Fruit fly (Drosophila melanogaster) whole organism, embryonic: ENCODE data around the gene Twdlalpha.

ENCODE experiments used
- Blimp-1 ChIP-seq: fragments of 200-800 bp; sonication (Bioruptor generic); optimal IDR thresholded peaks from 3 replicates; lab custom pipeline; 2018; ENCODE audit warnings: missing biosample characterization, missing genetic modification characterization, mild to moderate bottlenecking, moderate library complexity, missing genetic modification reagents
- CG10462 ChIP-seq: fragments of 200-800 bp; sonication (Bioruptor generic); optimal IDR thresholded peaks from 2 replicates; lab custom pipeline; 2016; ENCODE audit warnings: missing biosample characterization, missing genetic modification characterization
- CG11085 ChIP-seq: fragments of 200-800 bp; sonication (Bioruptor generic); IDR thresholded peaks from 2 replicates; pipeline ENCODE4 v1.3.6; 2022; ENCODE audit warnings: missing biosample characterization, missing genetic modification characterization
- CG11560 ChIP-seq: fragments of 200-800 bp; sonication (Bioruptor generic); IDR thresholded peaks from 3 replicates; pipeline ENCODE4 v1.3.6; 2022; ENCODE audit warnings: missing biosample characterization, missing genetic modification characterization
- CG12236 ChIP-seq: fragments of 200-800 bp; sonication (Bioruptor generic); optimal IDR thresholded peaks from 2 replicates; lab custom pipeline; 2016; ENCODE audit warnings: missing biosample characterization, missing genetic modification characterization
- CG12299 ChIP-seq: fragments of 200-800 bp; sonication (Bioruptor generic); optimal IDR thresholded peaks from 2 replicates; lab custom pipeline; 2018; ENCODE audit warnings: missing biosample characterization, mild to moderate bottlenecking, missing genetic modification characterization
- CG13123 ChIP-seq: fragments of 200-800 bp; sonication (Bioruptor generic); optimal IDR thresholded peaks from 2 replicates; lab custom pipeline; 2016; ENCODE audit warnings: missing biosample characterization, missing genetic modification characterization
- CG13296 ChIP-seq: fragments of 200-800 bp; sonication (Bioruptor generic); optimal IDR thresholded peaks from 3 replicates; lab custom pipeline; 2018; ENCODE audit warnings: missing biosample characterization, mild to moderate bottlenecking, missing genetic modification characterization
- CG14667 ChIP-seq: fragments of 200-800 bp; sonication (Bioruptor generic); IDR thresholded peaks from 2 replicates; pipeline ENCODE4 v1.3.6; 2022; ENCODE audit warnings: missing biosample characterization, missing genetic modification characterization
- CG15601 ChIP-seq: fragments of 200-800 bp; sonication (Bioruptor generic); optimal IDR thresholded peaks from 3 replicates; lab custom pipeline; 2019; ENCODE audit warnings: missing biosample characterization, mild to moderate bottlenecking, missing genetic modification characterization, moderate library complexity
- CG17829 ChIP-seq: fragments of 200-800 bp; optimal IDR thresholded peaks from 2 replicates; lab custom pipeline; 2019; ENCODE audit warnings: missing biosample characterization, mild to moderate bottlenecking, missing genetic modification characterization, moderate library complexity
- CG1832 ChIP-seq: fragments of 200-800 bp; sonication (Bioruptor generic); optimal IDR thresholded peaks from 2 replicates; lab custom pipeline; 2017; ENCODE audit warnings: missing biosample characterization, mild to moderate bottlenecking, missing genetic modification characterization, inconsistent platforms
- CG2129 ChIP-seq: fragments of 200-800 bp; sonication (Bioruptor generic); IDR thresholded peaks from 2 replicates; pipeline ENCODE4 v1.3.6; 2022; ENCODE audit warnings: missing biosample characterization, missing genetic modification characterization; ENCODE audit not compliant: partially characterized antibody
- CG30403 ChIP-seq: fragments of 200-800 bp; sonication (Bioruptor generic); optimal IDR thresholded peaks from 3 replicates; lab custom pipeline; 2016; ENCODE audit warnings: missing biosample characterization, missing genetic modification characterization
- CG32767 ChIP-seq: fragments of 200-800 bp; sonication (Bioruptor generic); IDR thresholded peaks from 2 replicates; pipeline ENCODE4 v1.3.6; 2022; ENCODE audit warnings: missing biosample characterization, missing genetic modification characterization
- CG3847 ChIP-seq: fragments of 200-800 bp; sonication (Bioruptor generic); IDR thresholded peaks from 2 replicates; pipeline ENCODE4 v1.3.6; 2022; ENCODE audit warnings: missing biosample characterization, missing genetic modification characterization
- CG5180 ChIP-seq: fragments of 200-800 bp; sonication (Bioruptor generic); optimal IDR thresholded peaks from 3 replicates; lab custom pipeline; 2017; ENCODE audit warnings: missing biosample characterization, missing genetic modification characterization, mild to moderate bottlenecking, moderate library complexity, missing genetic modification reagents
- CG7556 ChIP-seq: fragments of 200-800 bp; sonication (Bioruptor generic); optimal IDR thresholded peaks from 2 replicates; lab custom pipeline; 2017; ENCODE audit warnings: missing biosample characterization, mild to moderate bottlenecking, missing genetic modification characterization
- CG7928 ChIP-seq: fragments of 200-800 bp; sonication (Bioruptor generic); optimal IDR thresholded peaks from 2 replicates; lab custom pipeline; 2017; ENCODE audit warnings: missing biosample characterization, mild to moderate bottlenecking, missing genetic modification characterization
- CG8290 ChIP-seq, 3 experiments: fragments of 200-800 bp; sonication (Bioruptor generic); optimal IDR thresholded peaks; 2 replicates each; lab custom pipeline; 2016 to 2019; ENCODE audit warnings: missing biosample characterization in 3 of 3, missing genetic modification characterization in 3 of 3, mild to moderate bottlenecking in 2 of 3, moderate library complexity in 1 of 3
- CG8359 ChIP-seq: fragments of 200-800 bp; sonication (Bioruptor generic); optimal IDR thresholded peaks from 2 replicates; lab custom pipeline; 2017; ENCODE audit warnings: missing biosample characterization, mild to moderate bottlenecking, missing genetic modification characterization, borderline replicate concordance
- CG9797 ChIP-seq: fragments of 200-800 bp; sonication (Bioruptor generic); optimal IDR thresholded peaks from 3 replicates; lab custom pipeline; 2018; ENCODE audit warnings: missing biosample characterization, mild to moderate bottlenecking, missing genetic modification characterization
- CrebB ChIP-seq: fragments of 200-800 bp; sonication (Bioruptor generic); optimal IDR thresholded peaks from 3 replicates; lab custom pipeline; 2018; ENCODE audit warnings: missing biosample characterization, mild to moderate bottlenecking, missing genetic modification characterization
- H2.0 ChIP-seq: fragments of 200-800 bp; sonication (Bioruptor generic); IDR thresholded peaks from 2 replicates; pipeline ENCODE4 v1.3.6; 2022; ENCODE audit warnings: missing biosample characterization, missing genetic modification characterization
- HLH54F ChIP-seq: fragments of 200-800 bp; sonication (Bioruptor generic); optimal IDR thresholded peaks from 3 replicates; lab custom pipeline; 2016; ENCODE audit warnings: missing biosample characterization, missing genetic modification characterization
- HLHmδ ChIP-seq: fragments of 200-800 bp; sonication (Bioruptor generic); optimal IDR thresholded peaks from 2 replicates; lab custom pipeline; 2018; ENCODE audit warnings: missing biosample characterization, mild to moderate bottlenecking, missing genetic modification characterization, moderate library complexity
- Hmx ChIP-seq: fragments of 200-800 bp; sonication (Bioruptor generic); optimal IDR thresholded peaks from 2 replicates; lab custom pipeline; 2016; ENCODE audit warnings: missing biosample characterization, missing genetic modification characterization
- Med ChIP-seq: fragments of 200-800 bp; sonication (Bioruptor generic); peaks from one replicate; lab custom pipeline; 2016; ENCODE audit warnings: missing biosample characterization, missing genetic modification characterization, mild to moderate bottlenecking, inconsistent platforms, moderate library complexity
- PHDP ChIP-seq: fragments of 200-800 bp; sonication (Bioruptor generic); optimal IDR thresholded peaks from 3 replicates; lab custom pipeline; 2018; ENCODE audit warnings: missing biosample characterization, mild to moderate bottlenecking, missing genetic modification characterization, moderate library complexity
- Six4 ChIP-seq: fragments of 200-800 bp; sonication (Bioruptor generic); optimal IDR thresholded peaks from 2 replicates; lab custom pipeline; 2016; ENCODE audit warnings: missing biosample characterization, missing genetic modification characterization
- Ssrp ChIP-seq: fragments of 200-800 bp; sonication (Bioruptor generic); optimal IDR thresholded peaks from 2 replicates; lab custom pipeline; 2018; ENCODE audit warnings: missing biosample characterization, mild to moderate bottlenecking, missing genetic modification characterization, moderate library complexity
- chn ChIP-seq: fragments of 200-800 bp; sonication (Bioruptor generic); optimal IDR thresholded peaks from 2 replicates; lab custom pipeline; 2016; ENCODE audit warnings: missing biosample characterization, missing genetic modification characterization
- corto ChIP-seq: fragments of 200-800 bp; sonication (Bioruptor generic); optimal IDR thresholded peaks from 2 replicates; lab custom pipeline; 2016; ENCODE audit warnings: missing biosample characterization, mild to moderate bottlenecking, missing genetic modification characterization, moderate library complexity
- ewg ChIP-seq: fragments of 200-800 bp; sonication (Bioruptor generic); optimal IDR thresholded peaks from 3 replicates; lab custom pipeline; 2017; ENCODE audit warnings: mild to moderate bottlenecking, missing biosample characterization, missing genetic modification reagents, missing genetic modification characterization
- ftz-f1 ChIP-seq: fragments of 200-800 bp; sonication (Bioruptor generic); optimal IDR thresholded peaks from 2 replicates; lab custom pipeline; 2016; ENCODE audit warnings: missing biosample characterization, missing genetic modification characterization
- grn ChIP-seq: fragments of 200-800 bp; sonication (Bioruptor generic); optimal IDR thresholded peaks from 3 replicates; lab custom pipeline; 2017; ENCODE audit warnings: missing biosample characterization, missing genetic modification characterization
- ham ChIP-seq: fragments of 200-800 bp; sonication (Bioruptor generic); IDR thresholded peaks from 2 replicates; pipeline ENCODE4 v1.3.6; 2022; ENCODE audit warnings: missing biosample characterization, missing genetic modification characterization
- jumu ChIP-seq: fragments of 200-800 bp; sonication (Bioruptor generic); optimal IDR thresholded peaks from 3 replicates; lab custom pipeline; 2016; ENCODE audit warnings: missing biosample characterization, missing genetic modification characterization
- lbe ChIP-seq: fragments of 200-800 bp; sonication (Bioruptor generic); optimal IDR thresholded peaks from 2 replicates; lab custom pipeline; 2016; ENCODE audit warnings: missing biosample characterization, mild to moderate bottlenecking, missing genetic modification characterization
- pho ChIP-seq: fragments of 200-800 bp; sonication (Bioruptor generic); optimal IDR thresholded peaks from 2 replicates; lab custom pipeline; 2016; ENCODE audit warnings: missing biosample characterization, missing genetic modification characterization
- prd ChIP-seq, 3 experiments: fragments of >200 bp in 2 of 3; fragments of 200-800 bp in 1 of 3; sonication (Bioruptor generic) in 1 of 3; optimal IDR thresholded peaks in 2 of 3; IDR thresholded peaks in 1 of 3; 2 replicates in 2 of 3; 3 replicates in 1 of 3; pipeline versions ENCODE4 v1.3.6 to Lab custom; 2017 to 2022; ENCODE audit warnings: missing biosample characterization in 1 of 3, missing genetic modification characterization in 1 of 3
- psq ChIP-seq: fragments of 200-800 bp; sonication (Bioruptor generic); optimal IDR thresholded peaks from 2 replicates; lab custom pipeline; 2017; ENCODE audit warnings: missing biosample characterization, missing genetic modification characterization
- sqz ChIP-seq: fragments of 200-800 bp; sonication (Bioruptor generic); optimal IDR thresholded peaks from 3 replicates; lab custom pipeline; 2018; ENCODE audit warnings: missing biosample characterization, mild to moderate bottlenecking, missing genetic modification characterization
- stc ChIP-seq: fragments of 200-800 bp; sonication (Bioruptor generic); IDR thresholded peaks from 2 replicates; pipeline ENCODE4 v1.3.6; 2022; ENCODE audit warnings: missing biosample characterization, missing genetic modification characterization
- twi ChIP-seq: fragments of 200-800 bp; optimal IDR thresholded peaks from 2 replicates; lab custom pipeline; 2019; ENCODE audit warnings: missing biosample characterization, mild to moderate bottlenecking, missing genetic modification characterization, moderate library complexity
- yki ChIP-seq: fragments of >200 bp; optimal IDR thresholded peaks from 3 replicates; lab custom pipeline; 2018
- zen ChIP-seq: fragments of 200-800 bp; sonication (Bioruptor generic); optimal IDR thresholded peaks from 3 replicates; lab custom pipeline; 2018; ENCODE audit warnings: missing biosample characterization, mild to moderate bottlenecking, missing genetic modification characterization, moderate library complexity
- zf30C ChIP-seq: fragments of 200-800 bp; sonication (Bioruptor generic); optimal IDR thresholded peaks from 3 replicates; lab custom pipeline; 2018; ENCODE audit warnings: missing biosample characterization, mild to moderate bottlenecking, missing genetic modification characterization

The Twdlalpha gene

dm6 chrX:16750712-16751578 is 8.3 kb downstream of the Twdlalpha start (continued):
- no peak for TF ChIP-seq HLHmδ (GFP tag; lab: Kevin White, UChicago)
- peak; percentile 66 for TF ChIP-seq CG30403 (GFP tag; lab: Kevin White, UChicago)
- TF ChIP-seq CG9797 (GFP tag; lab: Kevin White, UChicago), result no peak
- peak; percentile 82 for TF ChIP-seq CG13296
- TF ChIP-seq CG8359 (GFP tag; lab: Kevin White, UChicago), result peak; percentile 47
- TF ChIP-seq CG5180, result peak; percentile 57
- TF ChIP-seq CG10462 (GFP tag; lab: Kevin White, UChicago), result peak; percentile 59
- peak; percentile 58 for TF ChIP-seq CG8290 (GFP tag; optimal IDR thresholded peaks at IDR 0.05; lab: Kevin White, UChicago)
- peak in 1 of 2 experiments; percentile 36 for TF ChIP-seq CG8290 (tag; optimal IDR thresholded peaks at IDR 0.05; lab: Kevin White, UChicago)
- TF ChIP-seq CG12236 (GFP tag; lab: Kevin White, UChicago), result no peak
- peak; percentile 85 for TF ChIP-seq Med (GFP tag; lab: Kevin White, UChicago)
- TF ChIP-seq corto (GFP tag; lab: Kevin White, UChicago), result peak; percentile 78
- TF ChIP-seq lbe (GFP tag; lab: Kevin White, UChicago), result peak; percentile 67
- no peak for TF ChIP-seq ftz-f1 (GFP tag; lab: Kevin White, UChicago)
- TF ChIP-seq CG11085 (GFP tag; lab: Robert Waterston, UW), result no peak
- TF ChIP-seq Hmx, result no peak
- peak; percentile 60; the same call in 1 of the 2 replicates for TF ChIP-seq H2.0 (GFP tag; lab: Robert Waterston, UW)
- TF ChIP-seq CG32767 (GFP tag; lab: Robert Waterston, UW), result peak; percentile 39; the same call in 1 of the 2 replicates
- peak; percentile 51 for TF ChIP-seq twi (tag; lab: Kevin White, UChicago)
- TF ChIP-seq Ssrp, result peak; percentile 82
- peak; percentile 40 for TF ChIP-seq chn (GFP tag; lab: Kevin White, UChicago)
- peak; percentile 48 for TF ChIP-seq Six4 (GFP tag; lab: Kevin White, UChicago)
- TF ChIP-seq CG14667 (GFP tag; lab: Robert Waterston, UW), result no peak
- TF ChIP-seq pho, result no peak
- TF ChIP-seq CG1832, result peak; percentile 4
- TF ChIP-seq ewg (GFP tag; lab: Kevin White, UChicago), result peak; percentile 47
- TF ChIP-seq CG7928 (GFP tag; lab: Kevin White, UChicago), result no peak
- peak; percentile 17 for TF ChIP-seq HLH54F (GFP tag; lab: Kevin White, UChicago)
- TF ChIP-seq CG2129 (GFP tag; lab: Robert Waterston, UW), result no peak
- TF ChIP-seq jumu (GFP tag; lab: Kevin White, UChicago), result no peak
- TF ChIP-seq CG11560, result no peak
- TF ChIP-seq stc (GFP tag; lab: Robert Waterston, UW), result no peak
- TF ChIP-seq prd (optimal IDR thresholded peaks at IDR 0.05; lab: Kevin White, UChicago), result no peak
- TF ChIP-seq prd (GFP tag; IDR thresholded peaks at IDR 0.05; lab: Robert Waterston, UW), result peak; percentile 62
- no peak for TF ChIP-seq yki
- TF ChIP-seq CG17829 (tag; lab: Kevin White, UChicago), result peak; percentile 87
- no peak for TF ChIP-seq ham (GFP tag; lab: Robert Waterston, UW)
- no peak for TF ChIP-seq grn
- TF ChIP-seq CG12299 (tag; lab: Kevin White, UChicago), result peak; percentile 67
- TF ChIP-seq zen (tag; lab: Kevin White, UChicago), result peak; percentile 57
- TF ChIP-seq Blimp-1 (GFP tag; lab: Kevin White, UChicago), result peak; percentile 77
- TF ChIP-seq CG15601, result peak; percentile 80
- peak; percentile 97 for TF ChIP-seq sqz
- TF ChIP-seq CrebB, result peak; percentile 62
- TF ChIP-seq PHDP (tag; lab: Kevin White, UChicago), result peak; percentile 84
- no peak for TF ChIP-seq psq (GFP tag; lab: Kevin White, UChicago)
- no peak for TF ChIP-seq zf30C
- TF ChIP-seq CG7556 (GFP tag; lab: Kevin White, UChicago), result peak; percentile 78
- 0 out of 2 replicates have a peak, but pooled peaks have one; percentile 32 for TF ChIP-seq CG3847 (GFP tag; lab: Robert Waterston, UW)
- no peak for TF ChIP-seq CG13123
